Fruit fly (Drosophila melanogaster) whole organism, embryonic: ENCODE data around the gene LpR1.

Experiments
- CG4730 ChIP-seq: fragments of 200-800 bp; sonication (Bioruptor generic); IDR thresholded peaks from 2 replicates; pipeline ENCODE4 v1.3.6; 2022; ENCODE audit warnings: missing biosample characterization, missing genetic modification characterization
- bowl ChIP-seq: fragments of 200-800 bp; sonication (Bioruptor generic); IDR thresholded peaks from 2 replicates; pipeline ENCODE4 v1.3.6; 2022; ENCODE audit warnings: missing biosample characterization, missing genetic modification characterization
- ems ChIP-seq: fragments of 200-800 bp; sonication (Bioruptor generic); optimal IDR thresholded peaks from 3 replicates; lab custom pipeline; 2016; ENCODE audit warnings: missing biosample characterization, missing genetic modification characterization

dm6 chr3R:25791807-25792206, 28.9 kb upstream of the LpR1 start:
- TF ChIP-seq CG4730 (GFP tag; lab: Robert Waterston, UW) (no peak), bowl (no peak), ems (no peak)
